Fruit fly (Drosophila melanogaster) whole organism, embryonic: ENCODE data around the gene CG1246.

Experiments used
- ATbp ChIP-seq: fragments of 200-800 bp; sonication (Bioruptor generic); optimal IDR thresholded peaks from 2 replicates; lab custom pipeline; 2017; ENCODE audit warnings: missing biosample characterization, mild to moderate bottlenecking, missing genetic modification characterization, missing genetic modification reagents
- Adf1 ChIP-seq: fragments of 200-800 bp; sonication (Bioruptor generic); IDR thresholded peaks from 2 replicates; pipeline ENCODE4 v1.3.6; 2022; ENCODE audit warnings: missing biosample characterization, missing genetic modification characterization
- Antp ChIP-seq: fragments of 200-800 bp; sonication (Bioruptor generic); optimal IDR thresholded peaks from 3 replicates; lab custom pipeline; 2016; ENCODE audit warnings: missing biosample characterization, missing genetic modification characterization
- CG10543 ChIP-seq: fragments of 200-800 bp; sonication (Bioruptor generic); optimal IDR thresholded peaks from 3 replicates; lab custom pipeline; 2017; ENCODE audit warnings: missing biosample characterization, mild to moderate bottlenecking, missing genetic modification characterization, moderate library complexity
- CG11398 ChIP-seq: fragments of 200-800 bp; sonication (Bioruptor generic); optimal IDR thresholded peaks from 2 replicates; lab custom pipeline; 2016; ENCODE audit warnings: missing biosample characterization, missing genetic modification characterization
- CG12071 ChIP-seq: fragments of 200-800 bp; sonication (Bioruptor generic); optimal IDR thresholded peaks from 3 replicates; lab custom pipeline; 2018; ENCODE audit warnings: missing biosample characterization, mild to moderate bottlenecking, missing genetic modification characterization
- CG12219 ChIP-seq: fragments of 200-800 bp; sonication (Bioruptor generic); optimal IDR thresholded peaks from 3 replicates; lab custom pipeline; 2018; ENCODE audit warnings: missing biosample characterization, mild to moderate bottlenecking, missing genetic modification characterization
- CG13296 ChIP-seq: fragments of 200-800 bp; sonication (Bioruptor generic); optimal IDR thresholded peaks from 3 replicates; lab custom pipeline; 2018; ENCODE audit warnings: missing biosample characterization, mild to moderate bottlenecking, missing genetic modification characterization
- CG14441 ChIP-seq: fragments of 200-800 bp; sonication (Bioruptor generic); IDR thresholded peaks from 2 replicates; pipeline ENCODE4 v1.3.6; 2022; ENCODE audit warnings: missing biosample characterization, missing genetic modification characterization
- CG15073 ChIP-seq: fragments of 200-800 bp; sonication (Bioruptor generic); optimal IDR thresholded peaks from 2 replicates; lab custom pipeline; 2016; ENCODE audit warnings: missing biosample characterization, missing genetic modification characterization
- CG15514 ChIP-seq: fragments of 200-800 bp; sonication (Bioruptor generic); optimal IDR thresholded peaks from 3 replicates; lab custom pipeline; 2017; ENCODE audit warnings: missing biosample characterization, missing genetic modification characterization, mild to moderate bottlenecking, moderate library complexity, missing genetic modification reagents
- CG15601 ChIP-seq: fragments of 200-800 bp; sonication (Bioruptor generic); optimal IDR thresholded peaks from 3 replicates; lab custom pipeline; 2019; ENCODE audit warnings: missing biosample characterization, mild to moderate bottlenecking, missing genetic modification characterization, moderate library complexity
- CG18011 ChIP-seq: fragments of 200-800 bp; sonication (Bioruptor generic); optimal IDR thresholded peaks from 2 replicates; lab custom pipeline; 2017; ENCODE audit warnings: missing biosample characterization, missing genetic modification characterization, mild to moderate bottlenecking, moderate library complexity, missing genotype
- CG18599 ChIP-seq: fragments of 200-800 bp; sonication (Bioruptor generic); optimal IDR thresholded peaks from 3 replicates; lab custom pipeline; 2017; ENCODE audit warnings: missing biosample characterization, missing genetic modification characterization, mild to moderate bottlenecking, moderate library complexity, missing genetic modification reagents
- CG3281 ChIP-seq: fragments of 200-800 bp; sonication (Bioruptor generic); optimal IDR thresholded peaks from 3 replicates; lab custom pipeline; 2017; ENCODE audit warnings: missing biosample characterization, mild to moderate bottlenecking, missing genetic modification characterization
- CG34376 ChIP-seq: fragments of 200-800 bp; sonication (Bioruptor generic); optimal IDR thresholded peaks from 2 replicates; lab custom pipeline; 2018; ENCODE audit warnings: missing biosample characterization, mild to moderate bottlenecking, missing genetic modification characterization
- CG4328 ChIP-seq: fragments of 200-800 bp; sonication (Bioruptor generic); optimal IDR thresholded peaks from 3 replicates; lab custom pipeline; 2017; ENCODE audit warnings: missing biosample characterization, missing genetic modification reagents, missing genetic modification characterization
- CG6689 ChIP-seq: fragments of 200-800 bp; sonication (Bioruptor generic); IDR thresholded peaks from 2 replicates; pipeline ENCODE4 v1.3.6; 2022; ENCODE audit warnings: missing biosample characterization, missing genetic modification characterization
- CG6813 ChIP-seq: fragments of 200-800 bp; sonication (Bioruptor generic); optimal IDR thresholded peaks from 2 replicates; lab custom pipeline; 2017; ENCODE audit warnings: missing biosample characterization, missing genetic modification characterization, mild to moderate bottlenecking, moderate library complexity, missing genetic modification reagents
- CG7372 ChIP-seq: fragments of 200-800 bp; sonication (Bioruptor generic); IDR thresholded peaks from 2 replicates; pipeline ENCODE4 v1.3.6; 2022; ENCODE audit warnings: missing biosample characterization, missing genetic modification characterization
- D19B ChIP-seq: fragments of 200-800 bp; sonication (Bioruptor generic); optimal IDR thresholded peaks from 2 replicates; lab custom pipeline; 2017; ENCODE audit warnings: missing biosample characterization, mild to moderate bottlenecking, missing genetic modification characterization
- Dbx ChIP-seq: fragments of 200-800 bp; sonication (Bioruptor generic); IDR thresholded peaks from 3 replicates; pipeline ENCODE4 v1.3.6; 2022; ENCODE audit warnings: missing biosample characterization, missing genetic modification characterization
- Eip74EF ChIP-seq, 2 experiments: fragments of 200-800 bp in 1 of 2; fragments of >200 bp in 1 of 2; sonication (Bioruptor generic) in 1 of 2; optimal IDR thresholded peaks; 2 replicates each; lab custom pipeline; 2017 to 2019; ENCODE audit warnings: missing biosample characterization in 2 of 2, missing genetic modification characterization in 2 of 2, mild to moderate bottlenecking in 1 of 2, moderate library complexity in 1 of 2
- Fer1 ChIP-seq: fragments of 200-800 bp; sonication (Bioruptor generic); optimal IDR thresholded peaks from 2 replicates; lab custom pipeline; 2017; ENCODE audit warnings: missing biosample characterization, mild to moderate bottlenecking, missing genetic modification characterization
- GATAe ChIP-seq: fragments of 200-800 bp; sonication (Bioruptor generic); conservative IDR thresholded peaks from 2 replicates; pipeline ENCODE4 v1.3.6; 2022; ENCODE audit warnings: missing biosample characterization, missing genetic modification characterization
- Hr78 ChIP-seq, 2 experiments: fragments of 200-800 bp in 1 of 2; fragments of >200 bp in 1 of 2; sonication (Bioruptor generic) in 1 of 2; optimal IDR thresholded peaks; 2 replicates each; lab custom pipeline; 2017 to 2019; ENCODE audit warnings: missing biosample characterization in 2 of 2, missing genetic modification characterization in 2 of 2, mild to moderate bottlenecking in 1 of 2, moderate library complexity in 1 of 2
- Med ChIP-seq: fragments of 200-800 bp; sonication (Bioruptor generic); peaks from one replicate; lab custom pipeline; 2016; ENCODE audit warnings: missing biosample characterization, missing genetic modification characterization, mild to moderate bottlenecking, inconsistent platforms, moderate library complexity
- caup ChIP-seq: fragments of 200-800 bp; sonication (Bioruptor generic); optimal IDR thresholded peaks from 3 replicates; lab custom pipeline; 2017; ENCODE audit warnings: missing biosample characterization, mild to moderate bottlenecking, missing genetic modification characterization, moderate library complexity; ENCODE audit not compliant: severe bottlenecking
- chinmo ChIP-seq: fragments of 200-800 bp; sonication (Bioruptor generic); IDR thresholded peaks from 4 replicates; pipeline ENCODE4 v1.3.6; 2022; ENCODE audit warnings: missing biosample characterization, missing genetic modification characterization; ENCODE audit not compliant: partially characterized antibody
- ci ChIP-seq: fragments of 200-800 bp; sonication (Bioruptor generic); IDR thresholded peaks from 3 replicates; pipeline ENCODE4 v1.3.6; 2022; ENCODE audit warnings: missing biosample characterization, missing genetic modification characterization
- cwo ChIP-seq: fragments of 200-800 bp; sonication (Bioruptor generic); optimal IDR thresholded peaks from 3 replicates; lab custom pipeline; 2017; ENCODE audit warnings: missing biosample characterization, missing genetic modification characterization, mild to moderate bottlenecking, moderate library complexity, missing genetic modification reagents
- exex ChIP-seq: fragments of 200-800 bp; sonication (Bioruptor generic); optimal IDR thresholded peaks from 4 replicates; lab custom pipeline; 2018; ENCODE audit warnings: missing biosample characterization, mild to moderate bottlenecking, missing genetic modification characterization, moderate library complexity
- grn ChIP-seq: fragments of 200-800 bp; sonication (Bioruptor generic); optimal IDR thresholded peaks from 3 replicates; lab custom pipeline; 2017; ENCODE audit warnings: missing biosample characterization, missing genetic modification characterization
- hkb ChIP-seq, 2 experiments: fragments of 200-800 bp in 1 of 2; fragments of >200 bp in 1 of 2; sonication (Bioruptor generic) in 1 of 2; IDR thresholded peaks in 1 of 2; optimal IDR thresholded peaks in 1 of 2; 2 replicates each; pipeline versions ENCODE4 v1.3.6 to Lab custom; 2017 to 2022; ENCODE audit warnings: missing biosample characterization in 1 of 2, missing genetic modification characterization in 1 of 2
- lab ChIP-seq: fragments of 200-800 bp; sonication (Bioruptor generic); optimal IDR thresholded peaks from 3 replicates; lab custom pipeline; 2017; ENCODE audit warnings: missing biosample characterization, missing genetic modification characterization, mild to moderate bottlenecking, moderate library complexity, missing genetic modification reagents
- mirr ChIP-seq: fragments of 200-800 bp; sonication (Bioruptor generic); optimal IDR thresholded peaks from 3 replicates; lab custom pipeline; 2018; ENCODE audit warnings: missing biosample characterization, mild to moderate bottlenecking, missing genetic modification characterization
- odd ChIP-seq: fragments of 200-800 bp; sonication (Bioruptor generic); optimal IDR thresholded peaks from 2 replicates; lab custom pipeline; 2017; ENCODE audit warnings: missing biosample characterization, mild to moderate bottlenecking, missing genetic modification characterization
- phol ChIP-seq: fragments of 200-800 bp; sonication (Bioruptor generic); optimal IDR thresholded peaks from 3 replicates; lab custom pipeline; 2018; ENCODE audit warnings: missing biosample characterization, mild to moderate bottlenecking, missing genetic modification characterization, moderate library complexity
- repo ChIP-seq: fragments of 200-800 bp; sonication (Bioruptor generic); optimal IDR thresholded peaks from 2 replicates; lab custom pipeline; 2016; ENCODE audit warnings: missing biosample characterization, missing genetic modification characterization
- sd ChIP-seq: fragments of 200-800 bp; sonication (Bioruptor generic); optimal IDR thresholded peaks from 3 replicates; lab custom pipeline; 2018; ENCODE audit warnings: missing biosample characterization, mild to moderate bottlenecking, missing genetic modification characterization, moderate library complexity
- sim ChIP-seq: fragments of 200-800 bp; sonication (Bioruptor generic); IDR thresholded peaks from 2 replicates; pipeline ENCODE4 v1.3.6; 2022; ENCODE audit warnings: missing biosample characterization, missing genetic modification characterization
- so ChIP-seq: fragments of 200-800 bp; sonication (Bioruptor generic); IDR thresholded peaks from 3 replicates; pipeline ENCODE4 v1.3.6; 2022; ENCODE audit warnings: missing biosample characterization, missing genetic modification characterization
- sug ChIP-seq: fragments of 200-800 bp; optimal IDR thresholded peaks from 2 replicates; lab custom pipeline; 2019; ENCODE audit warnings: missing biosample characterization, mild to moderate bottlenecking, missing genetic modification characterization, moderate library complexity
- z ChIP-seq: fragments of 200-800 bp; sonication (Bioruptor generic); IDR thresholded peaks from 3 replicates; pipeline ENCODE4 v1.3.6; 2022; ENCODE audit warnings: missing biosample characterization, missing genetic modification characterization
- zen2 ChIP-seq: fragments of 200-800 bp; sonication (Bioruptor generic); IDR thresholded peaks from 3 replicates; pipeline ENCODE4 v1.3.6; 2022; ENCODE audit warnings: missing biosample characterization, missing genetic modification characterization; ENCODE audit not compliant: partially characterized antibody

Gene CG1246

dm6 chr3L:2647523-2648378 is at the start of gene CG1246:
Gene CG1246 (plus strand): TSS chr3L:2648048.
- TF ChIP-seq Antp (GFP tag; lab: Kevin White, UChicago) (no peak), caup (GFP tag; lab: Kevin White, UChicago) (peak; percentile 29), CG34376 (GFP tag; lab: Kevin White, UChicago) (peak; percentile 91), CG11398 (GFP tag; lab: Kevin White, UChicago) (no peak), z (0 out of 3 replicates have a peak, but pooled peaks have one; percentile 17), zen2 (GFP tag; lab: Robert Waterston, UW) (0 out of 3 replicates have a peak, but pooled peaks have one; percentile 12), D19B (GFP tag; lab: Kevin White, UChicago) (no peak), odd (peak; percentile 11), CG6813 (GFP tag; lab: Kevin White, UChicago) (peak; percentile 41), Fer1 (GFP tag; lab: Kevin White, UChicago) (peak; percentile 70), sd (tag; lab: Kevin White, UChicago) (peak; percentile 61), sug (tag; lab: Kevin White, UChicago) (peak; percentile 77), repo (no peak), phol (tag; lab: Kevin White, UChicago) (no peak), hkb (optimal IDR thresholded peaks at IDR 0.05; lab: Kevin White, UChicago) (no peak), hkb (GFP tag; IDR thresholded peaks at IDR 0.05; lab: Robert Waterston, UW) (peak; percentile 35; the same call in 1 of the 2 replicates), Adf1 (GFP tag; lab: Robert Waterston, UW) (no peak), CG15601 (tag; lab: Kevin White, UChicago) (peak; percentile 25), CG14441 (GFP tag; lab: Robert Waterston, UW) (peak; percentile 39; the same call in 1 of the 2 replicates), CG13296 (peak; percentile 26), GATAe (GFP tag; lab: Robert Waterston, UW) (0 out of 2 replicates have a peak, but pooled peaks have one; percentile 44), CG6689 (GFP tag; lab: Robert Waterston, UW) (0 out of 2 replicates have a peak, but pooled peaks have one; percentile 5), CG4328 (GFP tag; lab: Kevin White, UChicago) (peak; percentile 40), Med (GFP tag; lab: Kevin White, UChicago) (peak; percentile 34), grn (GFP tag; lab: Kevin White, UChicago) (peak; percentile 66), CG10543 (GFP tag; lab: Kevin White, UChicago) (peak; percentile 50), ci (GFP tag; lab: Robert Waterston, UW) (no peak), CG15514 (peak; percentile 33), ATbp (GFP tag; lab: Kevin White, UChicago) (peak; percentile 51), CG12219 (no peak), CG3281 (GFP tag; lab: Kevin White, UChicago) (peak; percentile 9), chinmo (GFP tag; lab: Robert Waterston, UW) (peak; percentile 75; the same call in 1 of the 4 replicates), lab (GFP tag; lab: Kevin White, UChicago) (peak; percentile 60), CG7372 (GFP tag; lab: Robert Waterston, UW) (0 out of 2 replicates have a peak, but pooled peaks have one; percentile 30), Eip74EF (GFP tag; optimal IDR thresholded peaks at IDR 0.05; lab: Kevin White, UChicago) (peak in 1 of 2 experiments; percentile 9), CG12071 (GFP tag; lab: Kevin White, UChicago) (peak; percentile 6), mirr (GFP tag; lab: Kevin White, UChicago) (peak; percentile 94), sim (no peak), Hr78 (GFP tag; optimal IDR thresholded peaks at IDR 0.05; lab: Kevin White, UChicago) (peak in 1 of 2 experiments; percentile 96), Dbx (GFP tag; lab: Robert Waterston, UW) (no peak), cwo (GFP tag; lab: Kevin White, UChicago) (peak; percentile 13), CG15073 (GFP tag; lab: Kevin White, UChicago) (no peak), CG18011 (GFP tag; lab: Kevin White, UChicago) (peak; percentile 18), CG18599 (GFP tag; lab: Kevin White, UChicago) (peak; percentile 44), exex (peak; percentile 79), so (GFP tag; lab: Robert Waterston, UW) (peak; percentile 46; the same call in 1 of the 3 replicates)
